Worm (Caenorhabditis elegans) whole organism, L3 larva: ENCODE measurements around the gene M03D4.4.

Source experiments
- ZK546.5 ChIP-seq: sonication (generic microtip); optimal IDR thresholded peaks from 2 replicates; lab custom pipeline; 2017; ENCODE audit warnings: missing biosample characterization, missing genetic modification characterization
- fkh-10 ChIP-seq: sonication (generic microtip); optimal IDR thresholded peaks from 2 replicates; lab custom pipeline; 2017; ENCODE audit warnings: missing biosample characterization, missing genetic modification reagents, missing genetic modification characterization
- lin-39 ChIP-seq: fragments of 150-350 bp; optimal IDR thresholded peaks from 2 replicates; lab custom pipeline; 2018; ENCODE audit warnings: missing biosample characterization, missing genetic modification reagents, missing genetic modification characterization
- nhr-11 ChIP-seq: fragments of 150-350 bp; optimal IDR thresholded peaks from 2 replicates; lab custom pipeline; 2014; ENCODE audit warnings: missing biosample characterization, missing genetic modification characterization
- nhr-43 ChIP-seq: sonication (generic microtip); optimal IDR thresholded peaks from 2 replicates; lab custom pipeline; 2016; ENCODE audit warnings: mild to moderate bottlenecking, missing genetic modification characterization, missing compliant biosample characterization; ENCODE audit not compliant: poor library complexity, severe bottlenecking
- skn-1 ChIP-seq: fragments of 150-350 bp; optimal IDR thresholded peaks from 2 replicates; lab custom pipeline; 2014; ENCODE audit warnings: missing biosample characterization, missing genetic modification characterization
- unc-39 ChIP-seq: sonication (generic microtip); optimal IDR thresholded peaks from 4 replicates; lab custom pipeline; 2017; ENCODE audit warnings: missing biosample characterization, missing genetic modification characterization

DNA sequence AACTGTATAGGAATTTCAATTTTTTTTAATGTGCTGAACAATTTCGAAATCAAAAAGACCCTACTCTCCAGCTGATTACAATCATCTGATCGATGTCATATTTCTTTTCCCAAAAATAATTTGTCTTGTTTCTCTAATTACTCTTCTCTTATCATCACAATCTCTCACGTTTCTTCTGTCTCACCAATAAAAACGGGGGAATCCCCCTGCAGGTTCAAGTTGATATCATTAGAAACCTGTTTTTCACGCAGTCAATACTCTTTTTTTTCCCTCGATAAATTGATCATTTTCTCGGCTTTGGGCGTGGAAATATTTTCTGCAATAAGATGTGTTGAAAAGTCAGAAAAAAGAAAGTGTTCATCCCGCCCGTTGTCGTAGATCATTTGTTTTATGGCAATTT lies 27.3 kb downstream of the M03D4.4 start:
- TF ChIP-seq ZK546.5 (tag; lab: Kevin White, UChicago) = no peak
- TF ChIP-seq fkh-10 = no peak
- TF ChIP-seq nhr-43 (tag; lab: Kevin White, UChicago) = peak; percentile 87
- no peak for TF ChIP-seq nhr-11 (tag; lab: Kevin White, UChicago)
- TF ChIP-seq unc-39 (tag; lab: Kevin White, UChicago) = no peak
- no peak for TF ChIP-seq lin-39 (tag; lab: Kevin White, UChicago)
- no peak for TF ChIP-seq skn-1 (tag; lab: Kevin White, UChicago)
